Worm (Caenorhabditis elegans): Measurements from ENCODE around the gene unc-83.

unc-83 gene

DNA sequence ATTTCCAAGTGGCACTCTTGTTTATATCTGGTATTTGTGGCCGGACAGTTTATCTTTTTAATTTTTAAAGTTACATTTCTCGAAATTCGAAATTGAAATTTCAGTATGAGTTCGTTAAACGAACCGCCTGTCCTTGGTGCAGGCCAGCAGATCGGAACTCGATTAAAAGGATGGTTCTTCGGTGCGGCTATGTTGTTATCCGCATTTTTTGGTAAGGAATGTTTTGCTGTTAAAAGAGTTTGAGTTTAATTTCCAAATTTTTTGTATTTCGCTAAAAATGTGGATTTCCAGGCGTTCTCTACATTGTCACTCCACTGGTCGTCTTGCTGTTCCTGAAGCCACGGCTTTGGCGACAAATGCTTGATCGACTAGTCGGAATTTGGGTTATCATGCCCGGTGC, 11.7 kb upstream of the unc-83 start, which contains the start of gene acl-9:
Gene acl-9, plus strand, starts transcription at position 105 of the 400 bp plus-strand sequence.
- TF ChIP-seq unc-62 (GFP tag; optimal IDR thresholded peaks at IDR 0.05), result no peak

DNA sequence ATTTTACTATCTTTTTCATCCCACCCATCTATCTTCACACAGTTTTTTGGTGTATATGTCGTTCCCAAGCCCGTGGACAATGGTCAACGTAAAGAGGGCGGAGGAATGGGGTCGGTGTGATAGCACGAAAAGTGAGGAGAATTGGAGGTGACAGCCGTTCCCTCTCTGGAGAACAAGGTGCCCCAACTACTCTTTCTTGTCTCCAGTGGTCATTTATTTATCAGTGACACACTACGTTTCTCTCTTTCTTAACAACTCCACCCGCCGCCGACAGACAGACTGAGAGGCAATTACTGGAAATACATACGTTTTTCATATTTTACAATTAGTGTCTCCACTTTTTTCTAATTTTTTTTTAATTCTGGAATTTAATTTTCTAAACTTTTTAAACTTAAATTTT, 8.0 kb upstream of the unc-83 start:
- TF ChIP-seq unc-62 (GFP tag; optimal IDR thresholded peaks at IDR 0.05), result no peak

DNA sequence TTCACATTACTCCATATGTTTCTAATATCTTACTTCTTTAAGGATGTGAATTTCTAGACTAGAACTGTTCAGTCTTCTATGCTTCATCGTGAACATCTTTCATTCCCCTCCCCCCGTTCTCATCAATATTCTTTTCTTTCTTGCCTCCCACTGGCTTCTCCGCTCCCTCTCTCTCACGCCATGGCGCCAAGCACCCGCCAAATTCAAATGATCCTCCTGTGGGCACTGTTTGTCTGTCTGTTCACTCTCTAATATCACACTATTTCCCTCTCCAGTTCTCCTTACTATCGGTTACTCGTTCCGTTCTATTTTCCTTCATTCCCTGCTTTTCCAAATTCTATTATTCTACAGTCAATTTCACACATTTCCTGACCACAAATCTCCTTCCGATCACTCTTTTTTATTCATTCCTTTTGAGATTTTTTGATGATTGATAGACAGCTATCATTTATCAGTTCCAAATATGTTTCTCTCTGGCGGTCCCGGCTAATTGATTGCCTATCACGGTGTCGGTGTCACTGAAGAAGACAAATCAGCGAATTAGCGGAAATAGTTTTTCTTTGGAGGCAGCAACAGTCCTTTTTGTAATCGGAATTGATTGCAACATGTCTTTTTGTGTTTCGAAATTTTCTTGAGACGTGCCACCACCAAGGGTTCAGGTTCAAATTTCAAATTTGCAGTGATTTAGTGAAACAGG, 6.4 kb upstream of the unc-83 start:
- TF ChIP-seq unc-62 (GFP tag; optimal IDR thresholded peaks at IDR 0.05), result no peak

DNA sequence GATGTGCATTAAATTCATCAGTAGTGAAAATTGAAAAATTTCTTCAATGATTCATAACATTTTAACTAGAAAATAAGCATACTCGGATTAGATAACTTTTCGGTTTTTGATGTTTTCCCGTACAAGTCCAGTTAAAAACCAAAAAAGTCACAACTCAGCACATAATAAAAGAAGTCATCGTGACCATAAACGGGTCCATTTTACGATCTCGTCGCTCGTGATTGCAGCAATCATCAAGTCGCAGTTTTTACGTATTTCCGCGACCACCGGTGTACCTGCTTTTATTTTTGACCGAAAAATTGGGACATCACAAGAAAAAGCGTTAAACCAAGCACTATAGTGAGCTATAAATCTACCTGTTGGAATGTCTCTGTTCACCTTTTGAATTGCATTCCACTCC, 3.6 kb upstream of the unc-83 start:
- no peak for TF ChIP-seq unc-62 (GFP tag; optimal IDR thresholded peaks at IDR 0.05)

DNA sequence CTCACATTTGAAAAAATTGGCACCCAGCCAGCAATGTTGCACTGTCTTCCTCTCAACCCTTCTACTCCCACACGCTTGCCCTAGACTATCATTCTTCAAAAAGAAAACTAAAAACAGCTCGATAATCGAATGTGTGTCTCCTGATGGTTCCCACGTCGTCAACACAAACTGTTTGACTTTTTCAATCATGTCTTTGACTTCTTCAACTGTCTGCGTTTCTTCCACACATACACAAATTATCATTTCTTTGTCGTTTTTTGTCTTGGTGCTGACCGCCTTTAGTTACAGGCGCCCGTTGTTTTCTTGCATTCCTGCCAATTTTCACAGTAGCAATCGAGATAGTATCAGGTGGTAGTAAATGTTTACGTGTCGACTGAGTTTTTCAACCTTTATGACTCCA, 2.3 kb upstream of the unc-83 start:
- TF ChIP-seq unc-62 (GFP tag; optimal IDR thresholded peaks at IDR 0.05), result no peak

DNA sequence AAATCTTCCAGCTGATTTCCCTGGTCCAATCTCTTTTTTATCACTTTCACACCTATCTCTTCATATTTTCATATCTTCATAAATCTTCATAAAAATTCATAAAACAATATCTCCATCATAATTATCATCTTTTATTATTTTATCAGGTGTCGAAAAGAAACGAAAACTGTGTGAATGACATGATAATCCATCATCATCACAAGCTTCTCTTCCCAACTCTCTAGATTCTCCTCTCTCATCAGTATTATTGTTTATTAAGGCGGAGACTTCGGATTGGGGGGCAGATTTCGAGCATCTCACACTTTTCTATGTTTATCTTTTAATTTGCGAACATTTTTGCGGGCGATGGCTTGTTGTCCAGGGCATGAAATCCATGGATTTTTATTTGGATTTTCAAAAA, 627 bp upstream of the unc-83 start:
- no peak for TF ChIP-seq unc-62 (GFP tag; optimal IDR thresholded peaks at IDR 0.05)

DNA sequence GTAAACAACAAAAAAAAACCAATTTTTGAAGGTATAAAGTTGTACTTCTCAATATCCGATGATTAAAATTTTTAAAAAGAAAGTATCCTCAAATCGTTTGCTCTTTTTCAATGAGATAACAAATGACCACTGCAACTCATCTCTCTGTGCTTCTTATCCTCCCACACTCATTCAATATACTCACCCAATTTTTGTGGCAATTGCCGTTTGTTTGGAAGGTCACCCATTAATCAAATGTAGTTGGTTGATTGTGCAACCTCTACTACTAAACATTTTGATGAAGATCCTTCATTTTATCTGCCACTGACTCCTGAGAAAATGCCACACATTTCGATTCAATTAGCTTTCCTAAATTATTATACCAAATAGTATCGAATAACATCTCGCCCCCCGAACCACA, 2.8 kb downstream of the unc-83 start:
- TF ChIP-seq unc-62 (GFP tag; optimal IDR thresholded peaks at IDR 0.05), result no peak

DNA sequence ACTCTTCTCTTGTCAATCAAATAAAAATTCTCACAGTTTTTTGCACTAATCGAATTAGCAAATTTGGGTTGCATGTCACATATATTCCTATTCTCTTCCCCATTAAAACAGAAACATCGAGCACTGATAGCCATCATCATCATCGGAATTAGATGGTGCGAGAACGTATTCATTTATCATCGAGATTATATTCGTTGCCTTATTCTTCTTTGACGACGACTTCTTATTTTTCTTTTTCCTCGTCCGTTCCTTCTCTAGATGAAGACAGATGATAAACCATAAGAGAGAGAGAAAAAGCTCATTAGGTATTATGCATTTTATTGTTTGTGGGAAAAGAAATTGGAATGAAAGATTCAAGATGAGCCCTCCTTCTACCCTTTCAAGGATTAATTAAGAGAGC, 6.3 kb downstream of the unc-83 start:
- no peak for TF ChIP-seq unc-62 (GFP tag; optimal IDR thresholded peaks at IDR 0.05)

DNA sequence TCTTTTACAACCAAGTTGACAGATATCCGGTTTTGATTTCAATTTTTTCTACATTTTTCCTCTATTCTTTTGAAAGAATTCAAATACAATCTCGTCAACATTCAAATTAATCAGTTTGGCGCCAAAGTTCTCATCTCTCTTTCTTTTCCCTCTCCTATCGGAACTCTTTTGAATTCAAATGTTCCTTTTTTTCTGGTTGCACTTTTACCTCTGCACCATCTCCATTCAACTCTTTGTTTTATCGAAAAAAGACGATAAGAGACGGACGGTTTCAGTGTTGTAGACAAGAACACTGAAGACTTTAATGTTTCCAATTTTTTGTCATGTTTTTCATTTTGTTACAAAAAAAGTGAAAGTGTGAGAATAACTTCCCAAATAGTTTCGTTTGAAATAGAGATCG, 11.2 kb downstream of the unc-83 start:
- no peak for TF ChIP-seq unc-62 (GFP tag; optimal IDR thresholded peaks at IDR 0.05)

DNA sequence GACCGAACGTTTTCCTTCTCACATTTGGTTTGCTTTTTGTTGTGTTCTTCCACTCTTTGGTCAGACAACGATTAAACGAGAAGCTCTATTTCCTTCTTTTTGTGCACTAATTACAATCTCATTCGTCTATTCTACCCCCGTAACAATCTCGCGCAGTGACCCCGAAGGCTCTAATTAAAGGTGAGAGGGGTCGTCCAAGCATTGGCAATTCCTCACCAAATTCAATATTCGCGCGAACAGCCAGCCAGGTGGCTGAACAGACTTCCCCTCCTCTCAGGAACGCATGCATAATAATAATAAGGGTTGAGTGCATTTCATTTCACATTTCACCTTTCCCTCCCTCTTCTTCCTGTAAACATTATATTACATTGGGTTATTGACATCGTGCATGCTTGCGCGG, 20.2 kb downstream of the unc-83 start:
- TF ChIP-seq unc-62 (GFP tag; optimal IDR thresholded peaks at IDR 0.05), result no peak

DNA sequence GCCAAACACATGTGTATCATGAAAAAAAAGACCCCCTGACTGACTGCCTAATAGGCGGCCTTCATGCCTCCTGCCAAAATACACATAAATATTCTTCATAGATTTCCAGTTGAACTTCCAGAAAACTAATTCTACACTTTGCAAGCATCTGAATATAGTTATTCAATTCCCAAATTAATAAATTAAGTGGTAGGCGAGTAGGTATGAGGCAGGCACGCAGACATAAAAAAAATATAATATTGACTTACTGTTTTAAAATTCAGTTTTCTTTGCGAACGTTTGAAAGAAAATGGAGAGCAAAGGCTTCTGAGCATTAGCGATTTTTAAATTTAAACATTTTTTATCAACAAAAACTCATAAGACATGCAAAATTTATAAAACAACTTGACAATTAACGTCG, 23.0 kb downstream of the unc-83 start:
- no peak for TF ChIP-seq unc-62 (GFP tag; optimal IDR thresholded peaks at IDR 0.05)

DNA sequence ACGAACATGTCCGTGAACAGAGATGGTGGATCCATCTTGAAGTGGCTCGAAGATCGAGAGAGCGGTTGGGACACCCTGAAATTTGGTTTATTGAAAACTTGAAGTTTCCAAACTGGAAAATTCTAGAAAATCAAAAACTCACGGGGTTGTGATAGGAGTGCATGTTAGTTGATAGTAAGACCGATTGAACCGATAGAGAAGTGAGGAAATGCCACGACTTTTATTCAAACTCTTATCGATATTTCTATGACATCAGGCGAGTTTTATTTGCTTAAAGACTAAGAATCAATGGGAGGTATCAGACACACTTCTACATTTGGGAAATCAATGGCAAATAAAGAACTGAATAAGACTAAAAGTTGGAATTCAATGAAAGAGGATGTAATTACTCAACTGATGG, 24.0 kb downstream of the unc-83 start, which contains the start of gene lec-10:
Gene lec-10, minus strand, starts transcription at position 272 of the 400 bp plus-strand sequence.
- TF ChIP-seq unc-62 (GFP tag; optimal IDR thresholded peaks at IDR 0.05), result no peak

DNA sequence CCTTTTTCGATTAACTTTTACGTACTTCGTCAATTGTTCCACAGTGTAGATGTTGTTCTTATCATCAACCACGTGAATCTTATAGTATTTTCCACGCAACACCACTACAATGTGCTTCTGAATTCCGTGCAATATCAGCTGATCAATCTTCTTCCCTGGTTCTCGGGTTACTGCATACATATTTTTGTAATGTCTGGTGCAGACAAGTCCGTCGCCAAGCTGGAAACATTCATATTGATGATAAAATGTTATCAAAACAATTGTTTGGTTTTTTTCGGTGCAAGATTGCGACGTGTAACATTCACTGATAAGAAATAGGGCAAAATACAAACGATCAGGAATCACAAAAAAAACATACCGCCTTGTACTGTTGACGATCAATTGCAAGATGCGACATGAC, 27.6 kb downstream of the unc-83 start:
- no peak for TF ChIP-seq unc-62 (GFP tag; optimal IDR thresholded peaks at IDR 0.05)

DNA sequence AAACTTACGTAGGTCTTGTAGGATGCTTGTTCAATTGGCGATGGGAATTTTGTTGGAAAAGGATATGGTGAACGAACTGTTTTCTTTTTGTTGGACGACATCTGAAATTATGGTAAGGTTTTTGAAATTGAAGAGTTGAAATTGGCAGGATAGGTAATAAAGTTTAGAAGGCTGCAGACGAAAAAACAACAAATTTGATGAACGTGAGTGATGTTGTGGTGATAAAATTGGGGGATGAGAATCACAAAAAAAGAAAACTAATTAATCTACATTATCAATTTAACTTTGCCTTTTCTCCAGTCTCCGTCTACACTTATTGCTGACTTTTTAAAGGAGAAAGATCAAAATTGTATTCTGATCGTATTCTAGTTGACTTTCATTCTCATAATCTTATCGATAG, 29.0 kb downstream of the unc-83 start, which contains the start of gene cpt-6:
Gene cpt-6, minus strand, starts transcription at position 101 of the 400 bp plus-strand sequence.
- no peak for TF ChIP-seq unc-62 (GFP tag; optimal IDR thresholded peaks at IDR 0.05)

DNA sequence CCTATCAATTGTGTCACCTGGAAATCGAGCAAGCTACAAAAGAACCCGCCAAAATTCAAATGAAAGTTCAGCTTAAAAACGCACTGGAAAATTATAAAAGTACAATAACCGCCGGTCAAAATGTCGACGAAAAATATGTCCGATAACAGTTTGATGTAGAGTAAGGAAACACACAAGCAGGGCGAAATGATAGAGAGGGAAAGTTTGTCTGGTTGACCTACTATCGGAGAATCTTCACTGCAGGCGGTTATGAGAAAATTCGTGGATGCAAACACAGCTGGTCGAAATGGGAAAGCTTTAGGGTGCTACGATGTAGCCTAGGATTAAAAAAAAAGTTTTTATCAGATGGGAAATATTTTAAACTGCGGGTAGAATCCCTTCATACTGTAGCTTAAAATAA, 30.5 kb downstream of the unc-83 start:
- no peak for TF ChIP-seq unc-62 (GFP tag; optimal IDR thresholded peaks at IDR 0.05)

DNA sequence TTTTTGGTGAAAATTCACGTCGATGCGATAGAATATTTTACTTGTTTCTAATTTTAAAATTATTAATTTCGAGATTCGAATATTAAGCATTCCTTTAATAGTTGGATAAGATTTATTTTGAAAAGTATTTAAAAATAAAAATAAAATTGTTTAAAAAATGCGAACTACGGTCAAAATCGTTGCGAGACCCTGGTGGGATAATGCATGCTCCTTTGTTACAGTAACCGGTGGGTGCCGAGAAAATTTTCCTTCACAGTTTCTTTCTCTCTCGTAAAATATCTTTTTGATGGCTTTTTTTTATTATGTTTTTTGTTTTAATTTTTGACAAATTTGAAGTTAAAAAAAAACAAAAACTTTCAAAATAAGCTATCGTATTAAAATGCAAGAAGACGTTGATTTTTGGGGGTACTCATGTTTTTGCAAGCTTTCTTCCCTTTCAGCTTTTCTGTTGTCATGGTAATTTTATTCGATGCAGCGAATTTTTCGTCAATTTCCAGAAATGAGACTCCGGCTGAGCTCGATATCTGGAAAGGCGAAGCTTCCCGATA, 31.8 kb downstream of the unc-83 start, which contains the start of gene dgtr-1:
Gene dgtr-1, plus strand, starts transcription at position 498 of the 548 bp plus-strand sequence.
- no peak for TF ChIP-seq unc-62 (GFP tag; optimal IDR thresholded peaks at IDR 0.05)

DNA sequence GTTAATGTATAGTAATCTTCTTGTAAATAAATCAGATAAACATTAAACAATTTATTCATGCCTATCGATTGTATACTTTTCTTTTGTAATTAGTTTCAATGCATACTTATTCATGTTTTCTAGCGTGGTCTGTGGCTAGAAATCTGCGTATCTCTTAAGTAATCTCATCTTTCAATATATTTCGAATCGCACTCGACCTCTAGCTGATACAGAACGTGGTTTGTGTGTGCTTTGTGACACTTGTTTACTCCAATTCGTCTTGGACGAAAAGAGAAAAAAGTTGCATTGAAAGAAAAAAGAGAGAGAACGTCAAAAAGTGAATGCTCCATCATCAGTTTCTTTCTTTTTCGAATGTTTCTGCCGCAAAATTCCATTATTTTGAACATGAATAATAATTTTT, 33.6 kb downstream of the unc-83 start:
- no peak for TF ChIP-seq unc-62 (GFP tag; optimal IDR thresholded peaks at IDR 0.05)

Measured in whole organism, dauer.